Fruit fly (Drosophila melanogaster): ENCODE measurements around the gene CG7115.

Gene CG7115

dm6 chr2L:7790448-7791355, 30.2 kb upstream of the CG7115 start, which contains the start of gene CG7149 (continued):
- peak; percentile 88 for TF ChIP-seq Deaf1 (tag; optimal IDR thresholded peaks at IDR 0.05)
- TF ChIP-seq mirr (GFP tag; optimal IDR thresholded peaks at IDR 0.05) = peak; percentile 96
- TF ChIP-seq CG6854 (GFP tag; optimal IDR thresholded peaks at IDR 0.05) = no peak
- no peak for TF ChIP-seq D19B (GFP tag; optimal IDR thresholded peaks at IDR 0.05)
- no peak for TF ChIP-seq CG6689 (GFP tag; IDR thresholded peaks at IDR 0.05)
- TF ChIP-seq Dfd (GFP tag; optimal IDR thresholded peaks at IDR 0.05) = no peak
- no peak for TF ChIP-seq Neu2 (GFP tag; optimal IDR thresholded peaks at IDR 0.05; ENCODE audit: borderline replicate concordance)
- peak in 1 of 2 experiments; percentile 23 for TF ChIP-seq Pdp1 (GFP tag; optimal IDR thresholded peaks at IDR 0.05)
- TF ChIP-seq Hsf (GFP tag; optimal IDR thresholded peaks at IDR 0.05) = peak; percentile 21
- TF ChIP-seq CG7556 (GFP tag; optimal IDR thresholded peaks at IDR 0.05) = peak; percentile 33
- TF ChIP-seq kah (GFP tag; optimal IDR thresholded peaks at IDR 0.05) = no peak
- TF ChIP-seq CG30403 (GFP tag; optimal IDR thresholded peaks at IDR 0.05) = peak; percentile 33
- TF ChIP-seq CG7963 (GFP tag; IDR thresholded peaks at IDR 0.05; ENCODE audit: partially characterized antibody) = no peak
- TF ChIP-seq Elba2 (GFP tag; optimal IDR thresholded peaks at IDR 0.05) = no peak
- no peak for TF ChIP-seq CG13624 (GFP tag; optimal IDR thresholded peaks at IDR 0.05)
- no peak for TF ChIP-seq otp (GFP tag; IDR thresholded peaks at IDR 0.05)
- TF ChIP-seq CG34422 (GFP tag; IDR thresholded peaks at IDR 0.05) = peak; percentile 56; the same call in 2 of the 3 replicates
- TF ChIP-seq Ptx1 (GFP tag; IDR thresholded peaks at IDR 0.05) = no peak
- TF ChIP-seq CG8944 (GFP tag; optimal IDR thresholded peaks at IDR 0.05) = no peak
- TF ChIP-seq ftz-f1 (GFP tag; optimal IDR thresholded peaks at IDR 0.05) = peak; percentile 15
- no peak for TF ChIP-seq CG12071 (GFP tag; optimal IDR thresholded peaks at IDR 0.05)
- TF ChIP-seq jigr1 (GFP tag; IDR thresholded peaks at IDR 0.05) = no peak
- no peak for TF ChIP-seq tin (GFP tag; optimal IDR thresholded peaks at IDR 0.05)
- TF ChIP-seq zfh1 (GFP tag; IDR thresholded peaks at IDR 0.05) = 0 out of 3 replicates have a peak, but pooled peaks have one; percentile 16
- TF ChIP-seq Jarid2 (GFP tag; optimal IDR thresholded peaks at IDR 0.05) = peak; percentile 59
- peak; percentile 66; the same call in 2 of the 3 replicates for TF ChIP-seq ci (GFP tag; IDR thresholded peaks at IDR 0.05)
- TF ChIP-seq jing (GFP tag; optimal IDR thresholded peaks at IDR 0.05) = no peak
- no peak for TF ChIP-seq Xrp1 (GFP tag; IDR thresholded peaks at IDR 0.05)
- TF ChIP-seq CG18619 (GFP tag; optimal IDR thresholded peaks at IDR 0.05) = no peak
- no peak for TF ChIP-seq CG11398 (GFP tag; optimal IDR thresholded peaks at IDR 0.05)
- TF ChIP-seq CG11723 (GFP tag; optimal IDR thresholded peaks at IDR 0.05) = no peak
- no peak for TF ChIP-seq Rx (GFP tag; IDR thresholded peaks at IDR 0.05)
- TF ChIP-seq CG11696 (GFP tag; IDR thresholded peaks at IDR 0.05) = no peak
- TF ChIP-seq CG17612 (GFP tag; IDR thresholded peaks at IDR 0.05) = no peak
- peak; percentile 41; the same call in 1 of the 2 replicates for TF ChIP-seq slbo (GFP tag; IDR thresholded peaks at IDR 0.05)
- TF ChIP-seq tgo (GFP tag; IDR thresholded peaks at IDR 0.05) = peak; percentile 13; the same call in 1 of the 3 replicates
- TF ChIP-seq Adf1 (GFP tag; IDR thresholded peaks at IDR 0.05) = peak; percentile 94
- TF ChIP-seq Med (GFP tag) = peak; percentile 83
- no peak for TF ChIP-seq dmrt99B (tag; optimal IDR thresholded peaks at IDR 0.05)
- no peak for TF ChIP-seq Side (GFP tag; optimal IDR thresholded peaks at IDR 0.05)
- TF ChIP-seq sob (GFP tag; IDR thresholded peaks at IDR 0.05) = peak; percentile 23; the same call in 1 of the 2 replicates
- TF ChIP-seq gfzf (GFP tag; optimal IDR thresholded peaks at IDR 0.05) = no peak
- peak; percentile 5 for TF ChIP-seq HLH54F (GFP tag; optimal IDR thresholded peaks at IDR 0.05)
- TF ChIP-seq gcm2 (GFP tag; optimal IDR thresholded peaks at IDR 0.05) = no peak
- TF ChIP-seq CG14014 (GFP tag; IDR thresholded peaks at IDR 0.05) = no peak
- TF ChIP-seq MTF-1 (GFP tag; optimal IDR thresholded peaks at IDR 0.05; ENCODE audit: borderline replicate concordance) = no peak
- TF ChIP-seq CG18262 (tag; optimal IDR thresholded peaks at IDR 0.05) = no peak
- TF ChIP-seq CG7987 (GFP tag; optimal IDR thresholded peaks at IDR 0.05) = no peak
- peak; percentile 19 for TF ChIP-seq CG8924 (tag; optimal IDR thresholded peaks at IDR 0.05)
